Worm (Caenorhabditis elegans): ENCODE data around the gene dhs-22.

dhs-22 gene

DNA sequence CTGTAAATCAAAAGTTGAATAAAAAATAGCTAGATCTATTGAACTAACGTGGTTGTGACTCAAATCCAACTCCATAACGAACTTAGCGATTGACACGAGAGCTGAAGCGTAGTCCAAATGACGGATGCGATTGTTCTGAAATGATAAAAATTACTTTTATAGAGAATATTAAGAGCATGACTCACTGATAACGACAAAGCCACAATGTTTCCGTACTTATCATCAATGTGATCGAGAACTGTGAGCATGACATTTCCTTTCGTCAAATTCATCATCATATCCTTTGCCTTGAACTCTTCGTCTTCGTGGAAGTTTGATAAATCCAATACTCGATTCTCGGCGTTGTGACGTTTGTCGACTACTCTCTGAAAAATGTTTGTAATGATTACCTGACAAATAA, 7.2 kb downstream of the dhs-22 start:
- peak; percentile 2 for TF ChIP-seq pax-3 (tag; optimal IDR thresholded peaks at IDR 0.05)
- no peak for TF ChIP-seq isw-1 (GFP tag; IDR thresholded peaks at IDR 0.05)
- no peak for TF ChIP-seq efl-1 (optimal IDR thresholded peaks at IDR 0.05)
- peak in 1 of 2 experiments; percentile 41 for TF ChIP-seq efl-1 (GFP tag; optimal IDR thresholded peaks at IDR 0.05 in 1 of 2)
- TF ChIP-seq jun-1 (tag; optimal IDR thresholded peaks at IDR 0.05): peak; percentile 63
- TF ChIP-seq elt-2 (tag; optimal IDR thresholded peaks at IDR 0.05): peak; percentile 60
- no peak for TF ChIP-seq nhr-85 (tag)

DNA sequence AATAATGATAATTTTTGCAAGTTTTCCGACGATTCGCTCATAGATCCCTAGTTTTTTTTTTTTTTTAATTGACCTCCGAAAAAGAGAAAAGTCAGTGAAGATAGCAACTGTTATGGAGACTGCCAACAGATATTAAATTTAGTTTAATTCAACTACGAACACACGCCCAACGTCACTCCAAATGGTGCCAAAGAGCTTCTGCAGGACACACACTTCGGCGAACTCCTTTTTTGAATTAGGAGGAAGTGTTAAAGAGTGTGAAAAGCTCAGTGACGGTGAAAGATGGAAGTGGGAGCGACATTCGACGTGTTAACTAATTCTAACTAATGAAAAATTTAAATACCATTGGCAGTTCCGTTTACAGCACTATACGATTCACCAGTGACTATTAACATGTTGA, 9.3 kb downstream of the dhs-22 start:
- TF ChIP-seq nhr-77 (tag; optimal IDR thresholded peaks at IDR 0.05) (no peak), efl-1 (optimal IDR thresholded peaks at IDR 0.05) (no peak), efl-1 (GFP tag; optimal IDR thresholded peaks at IDR 0.05 in 1 of 2) (peak in 1 of 2 experiments; percentile 84)

ce11 chrV:14409905-14410304, 11.3 kb downstream of the dhs-22 start:
- no peak for TF ChIP-seq C04F5.9 (tag; optimal IDR thresholded peaks at IDR 0.05)
- no peak for TF ChIP-seq lin-35 (GFP tag; optimal IDR thresholded peaks at IDR 0.05)
- no peak for TF ChIP-seq C16A3.4 (tag; optimal IDR thresholded peaks at IDR 0.05)
- no peak for TF ChIP-seq pag-3 (tag; optimal IDR thresholded peaks at IDR 0.05; ENCODE audit: borderline replicate concordance, insufficient read depth)
- no peak for TF ChIP-seq grh-1 (GFP tag; IDR thresholded peaks at IDR 0.05)
- no peak for TF ChIP-seq nhr-90 (tag; optimal IDR thresholded peaks at IDR 0.05; ENCODE audit: poor library complexity)
- TF ChIP-seq nhr-84 (tag; optimal IDR thresholded peaks at IDR 0.05): no peak
- TF ChIP-seq skn-1 (tag; optimal IDR thresholded peaks at IDR 0.05): no peak
- no peak for TF ChIP-seq ceh-90 (tag; optimal IDR thresholded peaks at IDR 0.05)
- TF ChIP-seq lin-13 (GFP tag; optimal IDR thresholded peaks at IDR 0.05): no peak
- TF ChIP-seq lir-3 (tag; optimal IDR thresholded peaks at IDR 0.05; ENCODE audit: poor library complexity): no peak
- TF ChIP-seq ets-5 (GFP tag; IDR thresholded peaks at IDR 0.05): no peak

ce11 chrV:14408774-14409173, 12.5 kb downstream of the dhs-22 start, which contains the start of gene gnrr-2:
Gene gnrr-2 (plus strand): TSS chrV:14409074.
- no peak for TF ChIP-seq nhr-20 (tag; optimal IDR thresholded peaks at IDR 0.05)
- TF ChIP-seq nhr-28 (tag; optimal IDR thresholded peaks at IDR 0.05): no peak
- no peak for TF ChIP-seq fkh-10 (GFP tag; optimal IDR thresholded peaks at IDR 0.05)
- no peak for TF ChIP-seq tlp-1 (tag; optimal IDR thresholded peaks at IDR 0.05)
- no peak for TF ChIP-seq ceh-8 (GFP tag; optimal IDR thresholded peaks at IDR 0.05)
- TF ChIP-seq fos-1 (tag; optimal IDR thresholded peaks at IDR 0.05): no peak

DNA sequence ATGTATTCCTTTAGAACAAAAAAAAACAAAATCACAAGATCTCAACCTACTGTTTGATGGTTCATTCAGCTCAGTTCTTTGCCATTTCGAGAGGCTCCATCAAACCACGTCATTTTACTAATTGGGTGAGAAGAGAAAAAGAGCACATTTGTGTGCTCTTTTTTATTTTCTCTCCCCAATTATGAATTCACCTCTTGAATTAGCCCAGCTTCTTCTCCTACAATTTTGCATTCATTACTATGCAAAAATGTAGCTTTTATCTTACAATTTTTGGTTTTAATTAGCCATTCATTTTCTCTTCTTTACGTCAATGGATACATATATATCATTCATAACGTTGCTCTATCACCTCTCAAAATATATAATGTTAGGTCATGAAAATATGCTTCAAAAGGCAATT, 15.6 kb downstream of the dhs-22 start:
- TF ChIP-seq unc-62 (GFP tag; optimal IDR thresholded peaks at IDR 0.05) (no peak), pax-3 (tag; optimal IDR thresholded peaks at IDR 0.05) (peak; percentile 5), lin-35 (GFP tag; optimal IDR thresholded peaks at IDR 0.05) (no peak), lin-14 (GFP tag; optimal IDR thresholded peaks at IDR 0.05) (peak; percentile 48), hlh-17 (GFP tag; optimal IDR thresholded peaks at IDR 0.05; ENCODE audit: borderline replicate concordance) (no peak), lir-3 (tag; optimal IDR thresholded peaks at IDR 0.05; ENCODE audit: poor library complexity) (no peak), pag-3 (tag; optimal IDR thresholded peaks at IDR 0.05; ENCODE audit: borderline replicate concordance, insufficient read depth) (no peak), Y116A8C.19 (tag; optimal IDR thresholded peaks at IDR 0.05; ENCODE audit: borderline replicate concordance) (no peak), nhr-71 (tag; optimal IDR thresholded peaks at IDR 0.05) (peak; percentile 11), ztf-4 (tag; optimal IDR thresholded peaks at IDR 0.05) (no peak), snu-23 (GFP tag; optimal IDR thresholded peaks at IDR 0.05) (no peak), ceh-8 (GFP tag; optimal IDR thresholded peaks at IDR 0.05) (peak; percentile 90), isw-1 (GFP tag; IDR thresholded peaks at IDR 0.05) (no peak)
